Worm (Caenorhabditis elegans): ENCODE data around the gene zip-2.
A peak's percentile ranks its signal among the peaks of the same experiment; 100 is the strongest.

The zip-2 gene

ce11 chrIII:870555-870954, 37.8 kb downstream of the zip-2 start:
- no peak for TF ChIP-seq F37D6.2 (tag; optimal IDR thresholded peaks at IDR 0.05)
- TF ChIP-seq mes-2 (tag; optimal IDR thresholded peaks at IDR 0.05; ENCODE audit: poor library complexity, severe bottlenecking): no peak
- TF ChIP-seq daf-8 (GFP tag; IDR thresholded peaks at IDR 0.05): no peak
- no peak for TF ChIP-seq dmd-8 (GFP tag; IDR thresholded peaks at IDR 0.05)
- no peak for TF ChIP-seq R02D3.7 (tag; optimal IDR thresholded peaks at IDR 0.05)
- TF ChIP-seq daf-12 (tag; optimal IDR thresholded peaks at IDR 0.05): no peak
- no peak for TF ChIP-seq nhr-25 (tag; optimal IDR thresholded peaks at IDR 0.05; ENCODE audit: borderline replicate concordance, insufficient read depth)
- TF ChIP-seq vab-7 (GFP tag; IDR thresholded peaks at IDR 0.05): no peak
- no peak for TF ChIP-seq lin-38 (GFP tag; IDR thresholded peaks at IDR 0.05)
- TF ChIP-seq unc-39 (tag; optimal IDR thresholded peaks at IDR 0.05): no peak
- no peak for TF ChIP-seq egl-43 (GFP tag; IDR thresholded peaks at IDR 0.05)
- TF ChIP-seq Y48G9A.11 (GFP tag; IDR thresholded peaks at IDR 0.05): no peak

ce11 chrIII:872373-872772, 39.6 kb downstream of the zip-2 start, which contains the start of the genes T24C4.3 and clc-20:
TSS of gene T24C4.3 (minus strand) at chrIII:872473.
TSS of gene clc-20 (plus strand) at chrIII:872583.
- TF ChIP-seq fkh-10 (GFP tag; optimal IDR thresholded peaks at IDR 0.05) (no peak), zfp-3 (GFP tag; conservative IDR thresholded peaks at IDR 0.05) (no peak), Y48G9A.11 (GFP tag; IDR thresholded peaks at IDR 0.05) (no peak), aha-1 (tag) (peak; percentile 11)

ce11 chrIII:873432-873831, 40.6 kb downstream of the zip-2 start, which contains the start of gene clc-19:
TSS of gene clc-19 (minus strand) at chrIII:873566.
- TF ChIP-seq dve-1 (tag; optimal IDR thresholded peaks at IDR 0.05; ENCODE audit: insufficient read depth): peak; percentile 31
- no peak for TF ChIP-seq daf-19 (GFP tag; conservative IDR thresholded peaks at IDR 0.05)
- no peak for TF ChIP-seq daf-16 (GFP tag; optimal IDR thresholded peaks at IDR 0.05)
- peak; percentile 19 for TF ChIP-seq daf-16 (tag; optimal IDR thresholded peaks at IDR 0.05)
- peak; percentile 49 for TF ChIP-seq pqm-1 (tag; optimal IDR thresholded peaks at IDR 0.05)
- TF ChIP-seq dmd-6 (GFP tag; IDR thresholded peaks at IDR 0.05): peak; percentile 35; the same call in 1 of the 2 replicates
- peak; percentile 54 for TF ChIP-seq nhr-6 (tag; optimal IDR thresholded peaks at IDR 0.05)

ce11 chrIII:879634-880033, 46.9 kb downstream of the zip-2 start, which contains the start of the genes T24C4.5 and ucr-2.3:
TSS of gene T24C4.5 (minus strand) at chrIII:879734.
TSS of gene ucr-2.3 (plus strand) at chrIII:879860.
- TF ChIP-seq saeg-2 (GFP tag; IDR thresholded peaks at IDR 0.05) (no peak), aha-1 (tag) (no peak), madf-9 (GFP tag; conservative IDR thresholded peaks at IDR 0.05) (no peak), pha-4 (GFP tag; IDR thresholded peaks at IDR 0.05) (no peak), pha-4 (tag; optimal IDR thresholded peaks at IDR 0.05) (no peak), attf-4 (tag; optimal IDR thresholded peaks at IDR 0.05) (no peak), mxl-3 (GFP tag; optimal IDR thresholded peaks at IDR 0.05) (no peak), lsy-2 (tag; optimal IDR thresholded peaks at IDR 0.05) (no peak), arid-1 (GFP tag; conservative IDR thresholded peaks at IDR 0.05) (no peak), nhr-10 (tag; optimal IDR thresholded peaks at IDR 0.05) (no peak), zag-1 (tag; optimal IDR thresholded peaks at IDR 0.05) (no peak), unc-130 (GFP tag; optimal IDR thresholded peaks at IDR 0.05) (no peak)

- no peak for TF ChIP-seq pha-4 (GFP tag; IDR thresholded peaks at IDR 0.05)
- TF ChIP-seq pha-4 (tag; optimal IDR thresholded peaks at IDR 0.05): no peak
- no peak for TF ChIP-seq fos-1 (tag; optimal IDR thresholded peaks at IDR 0.05)
- 0 out of 2 replicates have a peak, but pooled peaks have one; percentile 11 for TF ChIP-seq dmd-6 (GFP tag; IDR thresholded peaks at IDR 0.05)
Observed at ce11 chrIII:880840-881239, 48.1 kb downstream of the zip-2 start.

All from whole organism, L4 larva.